Worm (Caenorhabditis elegans): ENCODE data around the gene gfat-1.

The gfat-1 gene

ce11 chrII:11566970-11567711 lies 28.1 kb downstream of the gfat-1 start, which contains the start of gene F54D5.5 (continued):
- TF ChIP-seq tbx-2 (tag; optimal IDR thresholded peaks at IDR 0.05) (peak; percentile 77), pqm-1 (tag; optimal IDR thresholded peaks at IDR 0.05) (no peak), syd-9 (tag; optimal IDR thresholded peaks at IDR 0.05) (no peak), elt-4 (tag; optimal IDR thresholded peaks at IDR 0.05) (no peak), ceh-45 (GFP tag; IDR thresholded peaks at IDR 0.05) (no peak), mec-3 (tag; optimal IDR thresholded peaks at IDR 0.05; ENCODE audit: borderline replicate concordance) (no peak), odd-2 (tag; optimal IDR thresholded peaks at IDR 0.05) (no peak), ceh-30 (tag; optimal IDR thresholded peaks at IDR 0.05) (no peak), unc-3 (GFP tag; conservative IDR thresholded peaks at IDR 0.05) (no peak), unc-3 (tag; optimal IDR thresholded peaks at IDR 0.05) (no peak), fax-1 (tag; optimal IDR thresholded peaks at IDR 0.05) (no peak), F13H6.1 (tag; optimal IDR thresholded peaks at IDR 0.05) (no peak), lin-11 (tag; optimal IDR thresholded peaks at IDR 0.05) (no peak), pag-3 (tag; optimal IDR thresholded peaks at IDR 0.05; ENCODE audit: borderline replicate concordance) (no peak), hlh-30 (tag; optimal IDR thresholded peaks at IDR 0.05; ENCODE audit: insufficient read depth) (peak; percentile 59), ceh-19 (GFP tag; optimal IDR thresholded peaks at IDR 0.05) (no peak), ceh-6 (GFP tag; optimal IDR thresholded peaks at IDR 0.05) (no peak), hlh-6 (tag; optimal IDR thresholded peaks at IDR 0.05) (no peak), pha-4 (tag; optimal IDR thresholded peaks at IDR 0.05) (no peak), tbx-7 (tag; optimal IDR thresholded peaks at IDR 0.05) (peak; percentile 9), ceh-22 (tag; optimal IDR thresholded peaks at IDR 0.05) (no peak), ama-1 (optimal IDR thresholded peaks at IDR 0.05) (no peak), ceh-31 (tag; optimal IDR thresholded peaks at IDR 0.05) (peak; percentile 89), pax-1 (tag; optimal IDR thresholded peaks at IDR 0.05) (no peak), ztf-16 (tag; optimal IDR thresholded peaks at IDR 0.05) (no peak), pros-1 (tag; optimal IDR thresholded peaks at IDR 0.05) (peak; percentile 17), lim-6 (tag; optimal IDR thresholded peaks at IDR 0.05) (no peak), pha-2 (tag; optimal IDR thresholded peaks at IDR 0.05) (no peak), ceh-48 (tag; optimal IDR thresholded peaks at IDR 0.05) (no peak), ttx-3 (tag; optimal IDR thresholded peaks at IDR 0.05) (no peak), ceh-2 (tag; optimal IDR thresholded peaks at IDR 0.05) (no peak), ceh-24 (tag; optimal IDR thresholded peaks at IDR 0.05) (no peak), rnt-1 (tag; optimal IDR thresholded peaks at IDR 0.05) (peak; percentile 58), fkh-10 (GFP tag; optimal IDR thresholded peaks at IDR 0.05) (no peak), ceh-9 (tag; optimal IDR thresholded peaks at IDR 0.05) (no peak), ahr-1 (tag; optimal IDR thresholded peaks at IDR 0.05) (no peak), nhr-11 (tag; optimal IDR thresholded peaks at IDR 0.05) (no peak), gmeb-2 (tag; optimal IDR thresholded peaks at IDR 0.05) (no peak), nfya-1 (tag; optimal IDR thresholded peaks at IDR 0.05) (peak; percentile 82), hlh-13 (GFP tag; optimal IDR thresholded peaks at IDR 0.05) (no peak), sox-4 (tag; optimal IDR thresholded peaks at IDR 0.05) (no peak), npax-4 (tag; optimal IDR thresholded peaks at IDR 0.05) (no peak), dmd-4 (tag; optimal IDR thresholded peaks at IDR 0.05; ENCODE audit: borderline replicate concordance) (peak; percentile 33), T23F11.4 (GFP tag; optimal IDR thresholded peaks at IDR 0.05) (no peak), ceh-18 (tag; optimal IDR thresholded peaks at IDR 0.05) (no peak), sox-2 (GFP tag; IDR thresholded peaks at IDR 0.05) (no peak; the same call in 1 of the 2 replicates), che-1 (tag; optimal IDR thresholded peaks at IDR 0.05) (no peak), hlh-8 (tag; optimal IDR thresholded peaks at IDR 0.05) (no peak), C38D4.7 (GFP tag; optimal IDR thresholded peaks at IDR 0.05) (no peak), pat-9 (tag; optimal IDR thresholded peaks at IDR 0.05) (no peak), unc-42 (tag; optimal IDR thresholded peaks at IDR 0.05) (peak; percentile 87), madf-2 (tag; optimal IDR thresholded peaks at IDR 0.05) (no peak), unc-86 (tag; optimal IDR thresholded peaks at IDR 0.05) (no peak)
